Fruit fly (Drosophila melanogaster) Kc167 (cell line): ENCODE results near the gene Enoph.

Experiments used
- Sin3A ChIP-seq: fragments of >200 bp; optimal IDR thresholded peaks from 2 replicates; lab custom pipeline; 2018; ENCODE audit warnings: missing external identifiers
- insv ChIP-seq: fragments of >200 bp; optimal IDR thresholded peaks from 3 replicates; lab custom pipeline; 2018; ENCODE audit warnings: missing external identifiers
- psq ChIP-seq: fragments of >200 bp; optimal IDR thresholded peaks from 2 replicates; lab custom pipeline; 2017; ENCODE audit warnings: missing external identifiers
- ttk ChIP-seq: sonication (Bioruptor generic); optimal IDR thresholded peaks from 2 replicates; lab custom pipeline; 2017; ENCODE audit warnings: missing external identifiers

DNA sequence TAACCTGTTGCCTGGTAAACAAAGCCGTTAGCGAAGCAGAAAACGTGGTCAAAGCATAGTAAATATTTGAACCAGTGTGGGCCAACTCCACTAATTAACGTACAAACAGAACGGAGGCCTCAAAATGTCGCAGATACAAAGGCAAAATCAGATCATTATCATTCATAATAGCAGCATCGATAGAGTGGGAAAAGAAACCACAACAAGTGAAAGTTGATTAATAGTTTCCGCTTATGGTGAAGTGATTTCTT lies 48.4 kb downstream of the Enoph start:
- no peak for TF ChIP-seq Sin3A
- no peak for TF ChIP-seq psq (lab: Kevin White, UChicago)
- TF ChIP-seq ttk = no peak
- no peak for TF ChIP-seq insv (lab: Kevin White, UChicago)
